Worm (Caenorhabditis elegans) whole organism, young adult: Measurements from ENCODE around the gene D1046.16.
"Not testable (repeated sequence)": the region's sequence is repeated elsewhere in the genome, so short reads cannot be mapped to it uniquely, and the experiment has no call there.

Experiments used
- B0019.2 ChIP-seq: fragments of 200-800 bp; sonication (Bioruptor generic); conservative IDR thresholded peaks from 2 replicates; pipeline ENCODE4 v1.3.6; 2022; ENCODE audit warnings: missing genetic modification reagents, missing genetic modification characterization, missing compliant biosample characterization
- B0261.1 ChIP-seq: sonication (generic microtip); optimal IDR thresholded peaks from 2 replicates; lab custom pipeline; 2016; ENCODE audit warnings: mild to moderate bottlenecking, missing genetic modification characterization, moderate library complexity, missing compliant biosample characterization
- D2030.7 ChIP-seq: fragments of 200-800 bp; sonication (Bioruptor generic); IDR thresholded peaks from 2 replicates; pipeline ENCODE4 v1.3.6; 2022; ENCODE audit warnings: missing genetic modification reagents, missing genetic modification characterization, missing compliant biosample characterization
- T26A5.8 ChIP-seq: sonication (generic microtip); optimal IDR thresholded peaks from 2 replicates; lab custom pipeline; 2016; ENCODE audit warnings: missing genetic modification characterization, missing compliant biosample characterization
- Y53G8AR.9 ChIP-seq: fragments of 200-800 bp; sonication (Bioruptor generic); conservative IDR thresholded peaks from 2 replicates; pipeline ENCODE4 v1.3.6; 2022; ENCODE audit warnings: missing genetic modification reagents, missing genetic modification characterization, missing compliant biosample characterization
- Y56A3A.18 ChIP-seq: fragments of 200-800 bp; sonication (Bioruptor generic); IDR thresholded peaks from 2 replicates; pipeline ENCODE4 v1.3.6; 2022; ENCODE audit warnings: missing genetic modification reagents, missing genetic modification characterization, missing compliant biosample characterization
- Y95B8A.8 ChIP-seq: fragments of 200-800 bp; sonication (Bioruptor generic); IDR thresholded peaks from 2 replicates; pipeline ENCODE4 v1.3.6; 2022; ENCODE audit warnings: missing genetic modification reagents, missing genetic modification characterization, missing compliant biosample characterization
- akir-1 ChIP-seq: fragments of 200-800 bp; sonication (Bioruptor generic); optimal IDR thresholded peaks from 2 replicates; lab custom pipeline; 2018; ENCODE audit warnings: mild to moderate bottlenecking, missing genetic modification characterization, moderate library complexity, missing compliant biosample characterization
- attf-3 ChIP-seq: fragments of 200-800 bp; sonication (Bioruptor generic); conservative IDR thresholded peaks from 2 replicates; pipeline ENCODE4 v1.3.6; 2022; ENCODE audit warnings: missing genetic modification reagents, missing genetic modification characterization, missing compliant biosample characterization
- attf-5 ChIP-seq: fragments of 200-800 bp; sonication (Bioruptor generic); optimal IDR thresholded peaks from 2 replicates; lab custom pipeline; 2018; ENCODE audit warnings: mild to moderate bottlenecking, missing genetic modification characterization, missing compliant biosample characterization
- cebp-1 ChIP-seq, 2 experiments: fragments of 200-800 bp in 1 of 2; sonication (Bioruptor generic) in 1 of 2; sonication (generic microtip) in 1 of 2; IDR thresholded peaks in 1 of 2; optimal IDR thresholded peaks in 1 of 2; 2 replicates each; pipeline versions ENCODE4 v1.3.6 to Lab custom; 2017 to 2022; ENCODE audit warnings: missing compliant biosample characterization in 2 of 2, missing genetic modification characterization in 2 of 2, mild to moderate bottlenecking in 1 of 2, missing genetic modification reagents in 1 of 2, moderate library complexity in 1 of 2
- cebp-2 ChIP-seq: fragments of 200-800 bp; sonication (Bioruptor generic); IDR thresholded peaks from 2 replicates; pipeline ENCODE4 v1.3.6; 2022; ENCODE audit warnings: missing genetic modification characterization, missing compliant biosample characterization
- ceh-100 ChIP-seq: fragments of 200-800 bp; sonication (Bioruptor generic); IDR thresholded peaks from 2 replicates; pipeline ENCODE4 v1.3.6; 2022; ENCODE audit warnings: missing genetic modification reagents, missing genetic modification characterization, missing compliant biosample characterization
- ceh-40 ChIP-seq: fragments of 200-800 bp; sonication (Bioruptor generic); IDR thresholded peaks from 2 replicates; pipeline ENCODE4 v1.3.6; 2022; ENCODE audit warnings: missing genetic modification characterization, missing compliant biosample characterization
- ceh-58 ChIP-seq: fragments of 200-800 bp; sonication (Bioruptor generic); IDR thresholded peaks from 2 replicates; pipeline ENCODE4 v1.3.6; 2022; ENCODE audit warnings: missing genetic modification characterization, missing compliant biosample characterization
- ceh-91 ChIP-seq: fragments of 200-800 bp; sonication (Bioruptor generic); IDR thresholded peaks from 2 replicates; pipeline ENCODE4 v1.3.6; 2022; ENCODE audit warnings: missing genetic modification reagents, missing genetic modification characterization, missing compliant biosample characterization
- dox-1 ChIP-seq: fragments of 200-800 bp; sonication (Bioruptor generic); IDR thresholded peaks from 2 replicates; pipeline ENCODE4 v1.3.6; 2022; ENCODE audit warnings: missing genetic modification reagents, missing genetic modification characterization, missing compliant biosample characterization
- gei-17 ChIP-seq: fragments of 200-800 bp; sonication (Bioruptor generic); optimal IDR thresholded peaks from 2 replicates; lab custom pipeline; 2018; ENCODE audit warnings: mild to moderate bottlenecking, missing genetic modification characterization, missing compliant biosample characterization
- hmg-1.2 ChIP-seq: fragments of 200-800 bp; sonication (Bioruptor generic); IDR thresholded peaks from 2 replicates; pipeline ENCODE4 v1.3.6; 2022; ENCODE audit warnings: missing genetic modification reagents, missing genetic modification characterization, missing compliant biosample characterization
- hrde-1 ChIP-seq: sonication (generic microtip); optimal IDR thresholded peaks from 2 replicates; lab custom pipeline; 2016; ENCODE audit warnings: missing genetic modification characterization, mild to moderate bottlenecking, missing compliant biosample characterization, moderate library complexity, missing genotype, missing genetic modification reagents, borderline replicate concordance
- let-526 ChIP-seq: fragments of 200-800 bp; sonication (Bioruptor generic); IDR thresholded peaks from 2 replicates; pipeline ENCODE4 v1.3.6; 2022; ENCODE audit warnings: missing genetic modification reagents, missing genetic modification characterization, missing compliant biosample characterization
- let-607 ChIP-seq, 2 experiments: fragments of 200-800 bp in 1 of 2; sonication (Bioruptor generic) in 1 of 2; sonication (generic microtip) in 1 of 2; optimal IDR thresholded peaks; 2 replicates each; lab custom pipeline; 2016 to 2018; ENCODE audit warnings: mild to moderate bottlenecking in 2 of 2, missing compliant biosample characterization in 2 of 2, missing genetic modification characterization in 2 of 2, moderate library complexity in 2 of 2, missing genotype in 1 of 2
- lin-40 ChIP-seq: sonication (generic microtip); optimal IDR thresholded peaks from 2 replicates; lab custom pipeline; 2016; ENCODE audit warnings: missing genetic modification characterization, mild to moderate bottlenecking, missing compliant biosample characterization, missing genotype, missing genetic modification reagents
- mxl-1 ChIP-seq: sonication (generic microtip); optimal IDR thresholded peaks from 2 replicates; lab custom pipeline; 2016; ENCODE audit warnings: missing genetic modification characterization, missing compliant biosample characterization
- nfya-1 ChIP-seq: sonication (generic microtip); optimal IDR thresholded peaks from 2 replicates; lab custom pipeline; 2017; ENCODE audit warnings: antibody characterized with exemption, missing compliant biosample characterization, missing genetic modification characterization, borderline replicate concordance; ENCODE audit not compliant: insufficient read depth
- nfyb-1 ChIP-seq: fragments of 200-800 bp; sonication (Bioruptor generic); IDR thresholded peaks from 2 replicates; pipeline ENCODE4 v1.3.6; 2022; ENCODE audit warnings: missing genetic modification reagents, missing genetic modification characterization, missing compliant biosample characterization
- nhr-179 ChIP-seq: sonication (generic microtip); optimal IDR thresholded peaks from 2 replicates; lab custom pipeline; 2016; ENCODE audit warnings: mild to moderate bottlenecking, missing genetic modification characterization, missing compliant biosample characterization
- nhr-80 ChIP-seq: sonication (generic microtip); optimal IDR thresholded peaks from 2 replicates; lab custom pipeline; 2016; ENCODE audit warnings: missing genetic modification characterization, missing compliant biosample characterization
- repo-1 ChIP-seq: sonication (generic microtip); optimal IDR thresholded peaks from 2 replicates; lab custom pipeline; 2017; ENCODE audit warnings: mild to moderate bottlenecking, missing genetic modification characterization, missing compliant biosample characterization
- rpc-1 ChIP-seq, 2 experiments: fragments of 150-350 bp in 1 of 2; sonication (generic microtip) in 1 of 2; optimal IDR thresholded peaks; 2 replicates each; lab custom pipeline; 2014 to 2018; ENCODE audit warnings: missing biosample characterization in 1 of 2, missing genetic modification characterization in 1 of 2, missing genetic modification reagents in 1 of 2, missing genotype in 1 of 2
- sea-2 ChIP-seq: fragments of 200-800 bp; sonication (Bioruptor generic); IDR thresholded peaks from 2 replicates; pipeline ENCODE4 v1.3.6; 2022; ENCODE audit warnings: missing genetic modification characterization, missing compliant biosample characterization
- snpc-1.3 ChIP-seq: sonication (generic microtip); optimal IDR thresholded peaks from 2 replicates; lab custom pipeline; 2017; ENCODE audit warnings: missing genetic modification characterization, mild to moderate bottlenecking, missing compliant biosample characterization, antibody characterized with exemption, moderate library complexity, missing genotype, missing genetic modification reagents; ENCODE audit not compliant: insufficient read depth
- tbp1 ChIP-seq: fragments of 200-800 bp; sonication (Bioruptor generic); optimal IDR thresholded peaks from 2 replicates; lab custom pipeline; 2018; ENCODE audit warnings: mild to moderate bottlenecking, missing genetic modification characterization, missing compliant biosample characterization
- tlf-1 ChIP-seq: fragments of 200-800 bp; sonication (Bioruptor generic); optimal IDR thresholded peaks from 2 replicates; lab custom pipeline; 2018; ENCODE audit warnings: mild to moderate bottlenecking, missing genetic modification characterization, missing compliant biosample characterization
- unc-62 ChIP-seq: fragments of 150-350 bp; optimal IDR thresholded peaks from 2 replicates; lab custom pipeline; 2014; ENCODE audit warnings: missing biosample characterization, missing genetic modification reagents, missing genetic modification characterization
- ztf-6 ChIP-seq: fragments of 200-800 bp; sonication (Bioruptor generic); IDR thresholded peaks from 2 replicates; pipeline ENCODE4 v1.3.6; 2022; ENCODE audit warnings: missing genetic modification reagents, missing genetic modification characterization, missing compliant biosample characterization

D1046.16 gene

ce11 chrIV:8951953-8952567 lies 30.1 kb downstream of the D1046.16 start:
- TF ChIP-seq let-607 (tag; optimal IDR thresholded peaks at IDR 0.05; lab: Kevin White, UChicago), result peak; percentile 63 to 85
- no peak for TF ChIP-seq akir-1 (GFP tag; lab: Kevin White, UChicago)
- peak; percentile 66 for TF ChIP-seq nhr-80 (tag; lab: Kevin White, UChicago)
- no peak for TF ChIP-seq cebp-1 (GFP tag; IDR thresholded peaks at IDR 0.05; lab: Robert Waterston, UW)
- peak; percentile 8 for TF ChIP-seq cebp-1 (tag; optimal IDR thresholded peaks at IDR 0.05; lab: Kevin White, UChicago)

DNA sequence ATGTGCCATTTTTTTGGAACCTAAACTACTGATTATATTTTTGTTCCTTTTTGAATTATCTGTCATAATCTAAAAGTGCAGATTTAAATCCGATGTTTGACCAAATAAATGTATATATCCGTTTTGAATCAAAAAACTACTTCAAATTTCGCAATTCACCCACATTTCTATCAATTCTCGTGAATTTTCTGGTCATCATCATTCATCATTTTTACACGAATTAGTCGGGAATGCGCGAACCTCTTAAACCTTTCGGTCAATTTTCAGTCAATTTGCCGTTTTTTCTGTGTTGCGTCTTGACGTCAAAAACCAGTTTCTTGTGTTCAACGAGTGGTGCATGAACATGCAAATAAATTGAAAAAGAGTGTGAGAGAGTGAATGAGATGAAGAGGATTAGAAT lies 32.2 kb downstream of the D1046.16 start:
- no peak for TF ChIP-seq repo-1
- no peak for TF ChIP-seq dox-1 (GFP tag; lab: Robert Waterston, UW)
- no peak for TF ChIP-seq T26A5.8 (tag; lab: Kevin White, UChicago)
- TF ChIP-seq nfya-1 (tag; lab: Kevin White, UChicago), result no peak
- no peak for TF ChIP-seq tlf-1 (GFP tag; lab: Kevin White, UChicago)
- TF ChIP-seq lin-40 (tag; lab: Kevin White, UChicago), result peak; percentile 14
- no peak for TF ChIP-seq unc-62
- no peak for TF ChIP-seq cebp-1 (GFP tag; IDR thresholded peaks at IDR 0.05; lab: Robert Waterston, UW)
- peak; percentile 74 for TF ChIP-seq cebp-1 (tag; optimal IDR thresholded peaks at IDR 0.05; lab: Kevin White, UChicago)
- TF ChIP-seq ceh-100 (GFP tag; lab: Robert Waterston, UW), result no peak
- no peak for TF ChIP-seq attf-5 (GFP tag; lab: Kevin White, UChicago)
- TF ChIP-seq Y53G8AR.9 (GFP tag; lab: Robert Waterston, UW), result no peak
- TF ChIP-seq mxl-1 (tag; lab: Kevin White, UChicago), result no peak
- TF ChIP-seq nfyb-1 (GFP tag; lab: Robert Waterston, UW), result no peak
- TF ChIP-seq let-526 (GFP tag; lab: Robert Waterston, UW), result no peak
- TF ChIP-seq, all 124 proteins: peak for 2

ce11 chrIV:8956189-8956588 lies 34.2 kb downstream of the D1046.16 start, which contains the start of gene tpra-1:
Gene tpra-1 (plus strand): TSS chrIV:8956489.
- TF ChIP-seq snpc-1.3 (tag; lab: Kevin White, UChicago), result no peak
- no peak for TF ChIP-seq sea-2 (GFP tag; lab: Robert Waterston, UW)
- no peak for TF ChIP-seq hrde-1 (tag; lab: Kevin White, UChicago)
- no peak for TF ChIP-seq gei-17 (GFP tag; lab: Kevin White, UChicago)
- TF ChIP-seq B0019.2 (GFP tag; lab: Robert Waterston, UW), result no peak
- no peak for TF ChIP-seq nhr-179 (tag; lab: Kevin White, UChicago)
- TF ChIP-seq, all 124 proteins: peak for 0

ce11 chrIV:8961109-8961508 lies 39.2 kb downstream of the D1046.16 start:
- TF ChIP-seq attf-3 (GFP tag; lab: Robert Waterston, UW), result peak; percentile 69

DNA sequence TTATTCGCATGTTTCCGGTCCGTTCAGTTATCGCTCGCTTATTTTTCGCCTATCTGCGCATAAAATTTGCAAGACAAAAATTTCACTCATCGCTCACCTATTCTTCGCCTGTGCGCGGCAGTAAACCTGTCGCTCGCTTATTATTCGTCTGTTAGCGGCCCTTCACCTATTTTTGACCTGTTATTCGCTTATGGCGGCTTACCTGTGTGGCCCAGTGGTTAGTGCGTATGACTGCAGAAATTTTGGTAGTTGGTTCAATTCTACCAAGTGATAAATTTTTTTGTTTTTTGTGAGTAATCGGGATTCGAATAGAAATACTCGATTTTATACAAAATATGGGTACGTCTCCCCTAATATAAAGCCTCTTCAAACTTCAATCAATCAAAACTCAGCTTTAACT lies 42.1 kb downstream of the D1046.16 start:
- peak; percentile 55; the same call in 1 of the 2 replicates for TF ChIP-seq nfyb-1 (GFP tag; lab: Robert Waterston, UW)
- TF ChIP-seq let-526 (GFP tag; lab: Robert Waterston, UW), result 0 out of 2 replicates have a peak, but pooled peaks have one; percentile 31
- TF ChIP-seq tbp1 (GFP tag; lab: Kevin White, UChicago), result peak; percentile 85
- 0 out of 2 replicates have a peak, but pooled peaks have one; percentile 9 for TF ChIP-seq cebp-2 (GFP tag; lab: Robert Waterston, UW)
- 0 out of 2 replicates have a peak, but pooled peaks have one; percentile 13 for TF ChIP-seq attf-3 (GFP tag; lab: Robert Waterston, UW)
- peak; percentile 51 for TF ChIP-seq hmg-1.2 (GFP tag; lab: Robert Waterston, UW)
- TF ChIP-seq dox-1 (GFP tag; lab: Robert Waterston, UW), result peak; percentile 69; the same call in 1 of the 2 replicates
- 0 out of 2 replicates have a peak, but pooled peaks have one; percentile 22 for TF ChIP-seq Y95B8A.8 (GFP tag; lab: Robert Waterston, UW)
- TF ChIP-seq ceh-91 (GFP tag; lab: Robert Waterston, UW), result peak; percentile 36; the same call in 1 of the 2 replicates
- peak; percentile 83 for TF ChIP-seq ceh-40 (GFP tag; lab: Robert Waterston, UW)
- TF ChIP-seq Y56A3A.18, result 0 out of 2 replicates have a peak, but pooled peaks have one; percentile 33
- 0 out of 2 replicates have a peak, but pooled peaks have one; percentile 11 for TF ChIP-seq ztf-6 (GFP tag; lab: Robert Waterston, UW)
- 0 out of 2 replicates have a peak, but pooled peaks have one; percentile 53 for TF ChIP-seq ceh-58
- TF ChIP-seq rpc-1 (optimal IDR thresholded peaks at IDR 0.05; lab: Kevin White, UChicago); cebp-1 (tag; optimal IDR thresholded peaks at IDR 0.05; lab: Kevin White, UChicago): not testable (repeated sequence)
- peak; percentile 51 for TF ChIP-seq rpc-1 (tag; optimal IDR thresholded peaks at IDR 0.05; lab: Kevin White, UChicago)
- TF ChIP-seq Y53G8AR.9 (GFP tag; lab: Robert Waterston, UW), result 0 out of 2 replicates have a peak, but pooled peaks have one; percentile 34
- TF ChIP-seq D2030.7 (GFP tag; lab: Robert Waterston, UW), result peak; percentile 38; the same call in 1 of the 2 replicates
- peak; percentile 63 for TF ChIP-seq cebp-1 (GFP tag; IDR thresholded peaks at IDR 0.05; lab: Robert Waterston, UW)
- peak; percentile 57 for TF ChIP-seq B0261.1 (tag; lab: Kevin White, UChicago)
